Worm (Caenorhabditis elegans) whole organism, young adult: ENCODE data around the gene Y22D7AR.6.

Experiments used
- B0019.2 ChIP-seq: fragments of 200-800 bp; sonication (Bioruptor generic); conservative IDR thresholded peaks from 2 replicates; pipeline ENCODE4 v1.3.6; 2022; ENCODE audit warnings: missing genetic modification reagents, missing genetic modification characterization, missing compliant biosample characterization
- K11D2.4 ChIP-seq: fragments of 200-800 bp; sonication (Bioruptor generic); IDR thresholded peaks from 2 replicates; pipeline ENCODE4 v1.3.6; 2022; ENCODE audit warnings: missing genetic modification reagents, missing genetic modification characterization, missing compliant biosample characterization
- Y56A3A.18 ChIP-seq: fragments of 200-800 bp; sonication (Bioruptor generic); IDR thresholded peaks from 2 replicates; pipeline ENCODE4 v1.3.6; 2022; ENCODE audit warnings: missing genetic modification reagents, missing genetic modification characterization, missing compliant biosample characterization
- ama-1 ChIP-seq, 3 experiments: fragments of 150-350 bp in 1 of 3; sonication (generic microtip) in 2 of 3; optimal IDR thresholded peaks; 2 replicates each; lab custom pipeline; 2014 to 2018; ENCODE audit warnings: missing biosample characterization in 2 of 3, missing genetic modification characterization in 2 of 3, missing genetic modification reagents in 2 of 3
- cebp-2 ChIP-seq: fragments of 200-800 bp; sonication (Bioruptor generic); IDR thresholded peaks from 2 replicates; pipeline ENCODE4 v1.3.6; 2022; ENCODE audit warnings: missing genetic modification characterization, missing compliant biosample characterization
- die-1 ChIP-seq: sonication (generic microtip); optimal IDR thresholded peaks from 2 replicates; lab custom pipeline; 2016; ENCODE audit warnings: missing genotype, mild to moderate bottlenecking, missing genetic modification characterization, missing compliant biosample characterization
- efl-1 ChIP-seq: fragments of 150-350 bp; optimal IDR thresholded peaks from 2 replicates; lab custom pipeline; 2014; ENCODE audit warnings: missing biosample characterization, missing genetic modification reagents, missing genetic modification characterization
- fkh-3 ChIP-seq: sonication (generic microtip); optimal IDR thresholded peaks from 2 replicates; lab custom pipeline; 2016; ENCODE audit warnings: mild to moderate bottlenecking, missing genetic modification characterization, missing compliant biosample characterization
- lsl-1 ChIP-seq: fragments of 200-800 bp; sonication (Bioruptor generic); optimal IDR thresholded peaks from 2 replicates; lab custom pipeline; 2018; ENCODE audit warnings: mild to moderate bottlenecking, missing genetic modification characterization, moderate library complexity, missing compliant biosample characterization
- madf-6 ChIP-seq: fragments of 200-800 bp; sonication (Bioruptor generic); IDR thresholded peaks from 2 replicates; pipeline ENCODE4 v1.3.6; 2022; ENCODE audit warnings: missing genetic modification reagents, missing genetic modification characterization, missing compliant biosample characterization
- mel-28 ChIP-seq: sonication (generic microtip); optimal IDR thresholded peaks from 2 replicates; lab custom pipeline; 2016; ENCODE audit warnings: borderline replicate concordance, mild to moderate bottlenecking, missing genetic modification characterization, missing compliant biosample characterization
- repo-1 ChIP-seq: sonication (generic microtip); optimal IDR thresholded peaks from 2 replicates; lab custom pipeline; 2017; ENCODE audit warnings: mild to moderate bottlenecking, missing genetic modification characterization, missing compliant biosample characterization
- sea-2 ChIP-seq: fragments of 200-800 bp; sonication (Bioruptor generic); IDR thresholded peaks from 2 replicates; pipeline ENCODE4 v1.3.6; 2022; ENCODE audit warnings: missing genetic modification characterization, missing compliant biosample characterization
- snpc-4 ChIP-seq, 5 experiments: fragments of 150-350 bp in 1 of 5; sonication (generic microtip) in 4 of 5; optimal IDR thresholded peaks; 2 replicates each; lab custom pipeline; 2014 to 2018; ENCODE audit warnings: missing genetic modification characterization in 5 of 5, missing biosample characterization in 3 of 5, antibody characterized with exemption in 2 of 5, mild to moderate bottlenecking in 2 of 5, missing compliant biosample characterization in 2 of 5, missing genotype in 2 of 5, moderate library complexity in 2 of 5, missing genetic modification reagents in 1 of 5

DNA sequence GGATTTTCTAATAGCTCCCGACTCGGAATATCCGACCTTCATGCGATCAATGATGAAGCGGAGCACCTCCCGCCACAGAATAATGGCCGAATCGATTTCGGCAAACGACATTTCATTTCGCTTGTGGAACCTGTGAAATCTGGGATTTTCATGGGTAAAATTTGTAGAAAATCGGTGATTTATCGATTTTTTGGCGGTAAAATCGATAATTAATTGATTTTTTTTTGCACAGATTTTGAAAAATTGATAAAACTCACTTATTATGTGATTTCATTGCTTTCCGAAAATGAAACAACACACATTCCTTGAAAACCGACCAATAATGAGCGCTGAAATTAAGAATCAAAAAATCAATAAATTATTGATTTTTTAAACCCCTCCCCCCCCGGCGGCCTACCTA lies 9.6 kb downstream of the Y22D7AR.6 start:
- TF ChIP-seq madf-6 (GFP tag; lab: Robert Waterston, UW) (no peak), repo-1 (tag; lab: Kevin White, UChicago) (no peak), cebp-2 (GFP tag; lab: Robert Waterston, UW) (no peak), sea-2 (GFP tag; lab: Robert Waterston, UW) (no peak), mel-28 (no peak), Y56A3A.18 (GFP tag; lab: Robert Waterston, UW) (no peak), efl-1 (GFP tag; lab: Kevin White, UChicago) (no peak), snpc-4 (GFP tag; optimal IDR thresholded peaks at IDR 0.05; lab: Kevin White, UChicago) (no peak), snpc-4 (tag; optimal IDR thresholded peaks at IDR 0.05; lab: Kevin White, UChicago) (no peak), lsl-1 (GFP tag; lab: Kevin White, UChicago) (no peak), die-1 (tag; lab: Kevin White, UChicago) (no peak), ama-1 (optimal IDR thresholded peaks at IDR 0.05; lab: Kevin White, UChicago) (no peak), ama-1 (GFP tag; optimal IDR thresholded peaks at IDR 0.05; lab: Kevin White, UChicago) (no peak), B0019.2 (no peak), K11D2.4 (GFP tag; lab: Robert Waterston, UW) (no peak), fkh-3 (tag; lab: Kevin White, UChicago) (no peak)
